Worm (Caenorhabditis elegans) whole organism, late embryonic: Measurements from ENCODE around the gene srbc-58.

Experiments
- F13H6.1 ChIP-seq: sonication (generic microtip); optimal IDR thresholded peaks from 2 replicates; lab custom pipeline; 2016; ENCODE audit warnings: missing genetic modification characterization, missing compliant biosample characterization
- K02D7.2 ChIP-seq: sonication (generic microtip); optimal IDR thresholded peaks from 2 replicates; lab custom pipeline; 2017; ENCODE audit warnings: mild to moderate bottlenecking, missing genetic modification characterization, missing compliant biosample characterization
- ama-1 ChIP-seq: fragments of 150-350 bp; optimal IDR thresholded peaks from 2 replicates; lab custom pipeline; 2014
- ceh-45 ChIP-seq: fragments of 200-800 bp; sonication (Bioruptor generic); IDR thresholded peaks from 2 replicates; pipeline ENCODE4 v1.3.6; 2022; ENCODE audit warnings: missing genetic modification reagents, missing genetic modification characterization, missing compliant biosample characterization
- ceh-9 ChIP-seq: sonication (generic microtip); optimal IDR thresholded peaks from 2 replicates; lab custom pipeline; 2016; ENCODE audit warnings: mild to moderate bottlenecking, missing genetic modification characterization, inconsistent platforms, missing compliant biosample characterization
- ets-4 ChIP-seq: sonication (generic microtip); optimal IDR thresholded peaks from 2 replicates; lab custom pipeline; 2016; ENCODE audit warnings: missing genetic modification characterization, missing compliant biosample characterization
- fkh-10 ChIP-seq: fragments of 150-350 bp; optimal IDR thresholded peaks from 2 replicates; lab custom pipeline; 2014; ENCODE audit warnings: missing biosample characterization, missing genetic modification reagents, missing genetic modification characterization
- hlh-15 ChIP-seq: sonication (generic microtip); optimal IDR thresholded peaks from 2 replicates; lab custom pipeline; 2016; ENCODE audit warnings: missing genetic modification characterization, missing compliant biosample characterization
- lim-6 ChIP-seq: sonication (generic microtip); optimal IDR thresholded peaks from 2 replicates; lab custom pipeline; 2016; ENCODE audit warnings: missing genetic modification characterization, missing compliant biosample characterization
- odd-2 ChIP-seq: sonication (generic microtip); optimal IDR thresholded peaks from 2 replicates; lab custom pipeline; 2017; ENCODE audit warnings: antibody characterized with exemption, mild to moderate bottlenecking, missing genetic modification characterization, missing compliant biosample characterization
- pag-3 ChIP-seq: sonication (generic microtip); optimal IDR thresholded peaks from 2 replicates; lab custom pipeline; 2016; ENCODE audit warnings: missing compliant biosample characterization, missing genetic modification characterization, borderline replicate concordance
- pros-1 ChIP-seq: fragments of 150-350 bp; optimal IDR thresholded peaks from 2 replicates; lab custom pipeline; 2014; ENCODE audit warnings: missing biosample characterization, missing genetic modification reagents, missing genetic modification characterization
- unc-55 ChIP-seq: sonication (generic microtip); optimal IDR thresholded peaks from 2 replicates; lab custom pipeline; 2017; ENCODE audit warnings: missing biosample characterization, missing genetic modification reagents, missing genetic modification characterization
- unc-86 ChIP-seq: sonication (generic microtip); optimal IDR thresholded peaks from 2 replicates; lab custom pipeline; 2016; ENCODE audit warnings: missing genetic modification characterization, missing compliant biosample characterization

DNA sequence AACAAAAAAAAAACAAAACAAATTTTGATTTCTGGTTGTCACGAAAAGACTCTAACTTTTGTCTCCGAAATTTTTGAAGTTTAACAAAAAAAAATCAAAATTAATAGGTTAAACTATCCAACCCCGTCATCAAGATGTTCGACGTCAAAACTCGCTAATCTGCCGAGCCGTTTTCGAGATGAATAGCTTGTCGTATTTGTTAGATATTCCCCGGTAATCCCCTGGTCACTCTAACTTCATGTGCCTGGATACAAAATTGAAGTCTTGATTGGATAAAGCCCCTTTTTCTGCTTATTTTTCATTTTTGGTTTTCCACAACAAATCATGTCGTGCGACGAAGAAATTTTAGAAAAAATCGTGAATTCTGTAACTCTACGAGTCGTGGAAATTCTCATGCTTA, 7.6 kb downstream of the srbc-58 start, which contains the start of gene srab-16:
- TF ChIP-seq lim-6 (tag; lab: Kevin White, UChicago) (no peak), ets-4 (no peak), ceh-45 (GFP tag; lab: Robert Waterston, UW) (no peak), K02D7.2 (tag; lab: Kevin White, UChicago) (no peak), ceh-9 (no peak), pros-1 (tag; lab: Kevin White, UChicago) (no peak), odd-2 (tag; lab: Kevin White, UChicago) (no peak), F13H6.1 (no peak), ama-1 (lab: Kevin White, UChicago) (no peak), unc-55 (GFP tag; lab: Kevin White, UChicago) (no peak), unc-86 (tag; lab: Kevin White, UChicago) (no peak), pag-3 (tag; lab: Kevin White, UChicago) (no peak), fkh-10 (GFP tag; lab: Kevin White, UChicago) (no peak), hlh-15 (no peak)
